Worm (Caenorhabditis elegans) whole organism, L3 larva: Measurements from ENCODE around the gene C50F7.6.

Source experiments
- R02D3.7 ChIP-seq: fragments of 150-350 bp; optimal IDR thresholded peaks from 2 replicates; lab custom pipeline; 2014; ENCODE audit warnings: missing biosample characterization, missing genetic modification characterization
- aly-2 ChIP-seq: fragments of 150-350 bp; optimal IDR thresholded peaks from 2 replicates; lab custom pipeline; 2014; ENCODE audit warnings: missing biosample characterization, missing genetic modification characterization
- ceh-16 ChIP-seq: sonication (generic microtip); optimal IDR thresholded peaks from 2 replicates; lab custom pipeline; 2017; ENCODE audit warnings: missing biosample characterization, missing genetic modification characterization
- ceh-28 ChIP-seq: fragments of 150-350 bp; optimal IDR thresholded peaks from 2 replicates; lab custom pipeline; 2014; ENCODE audit warnings: missing biosample characterization, missing genetic modification reagents, missing genetic modification characterization
- ceh-9 ChIP-seq: sonication (generic microtip); optimal IDR thresholded peaks from 2 replicates; lab custom pipeline; 2018; ENCODE audit warnings: missing biosample characterization, missing genetic modification characterization
- daf-12 ChIP-seq: fragments of 150-350 bp; optimal IDR thresholded peaks from 2 replicates; lab custom pipeline; 2014; ENCODE audit warnings: missing biosample characterization, missing genetic modification reagents, missing genetic modification characterization
- egl-27 ChIP-seq: sonication (generic microtip); optimal IDR thresholded peaks from 4 replicates; lab custom pipeline; 2017; ENCODE audit warnings: missing biosample characterization, missing genetic modification reagents, missing genetic modification characterization
- elt-1 ChIP-seq: fragments of 150-350 bp; optimal IDR thresholded peaks from 2 replicates; lab custom pipeline; 2014; ENCODE audit warnings: missing biosample characterization, missing genetic modification characterization
- elt-2 ChIP-seq: sonication (generic microtip); optimal IDR thresholded peaks from 2 replicates; lab custom pipeline; 2016; ENCODE audit warnings: missing genetic modification reagents, mild to moderate bottlenecking, missing genetic modification characterization, missing compliant biosample characterization
- elt-3 ChIP-seq, 3 experiments: fragments of 150-350 bp in 1 of 3; sonication (generic microtip) in 2 of 3; optimal IDR thresholded peaks; 2 replicates in 2 of 3; 4 replicates in 1 of 3; lab custom pipeline; 2014 to 2017; ENCODE audit warnings: missing biosample characterization in 3 of 3, missing genetic modification characterization in 3 of 3
- fkh-10 ChIP-seq: sonication (generic microtip); optimal IDR thresholded peaks from 2 replicates; lab custom pipeline; 2017; ENCODE audit warnings: missing biosample characterization, missing genetic modification reagents, missing genetic modification characterization
- fos-1 ChIP-seq: fragments of 150-350 bp; optimal IDR thresholded peaks from 2 replicates; lab custom pipeline; 2014; ENCODE audit warnings: missing biosample characterization, missing genetic modification characterization
- hmg-11 ChIP-seq: sonication (generic microtip); optimal IDR thresholded peaks from 2 replicates; lab custom pipeline; 2016; ENCODE audit warnings: missing genetic modification characterization, missing compliant biosample characterization
- jun-1 ChIP-seq: fragments of 150-350 bp; optimal IDR thresholded peaks from 2 replicates; lab custom pipeline; 2014; ENCODE audit warnings: missing biosample characterization, missing genetic modification reagents, missing genetic modification characterization
- lin-15B ChIP-seq: fragments of 150-350 bp; optimal IDR thresholded peaks from 2 replicates; lab custom pipeline; 2014; ENCODE audit warnings: missing biosample characterization, missing genetic modification characterization
- lin-39 ChIP-seq: fragments of 150-350 bp; optimal IDR thresholded peaks from 2 replicates; lab custom pipeline; 2018; ENCODE audit warnings: missing biosample characterization, missing genetic modification reagents, missing genetic modification characterization
- mdl-1 ChIP-seq: fragments of 150-350 bp; optimal IDR thresholded peaks from 2 replicates; lab custom pipeline; 2014; ENCODE audit warnings: missing biosample characterization, missing genetic modification characterization
- mml-1 ChIP-seq: fragments of 150-350 bp; sonication (generic microtip); optimal IDR thresholded peaks from 3 replicates; lab custom pipeline; 2014; ENCODE audit warnings: missing biosample characterization, missing genetic modification characterization
- nfya-1 ChIP-seq: sonication (generic microtip); optimal IDR thresholded peaks from 2 replicates; lab custom pipeline; 2017; ENCODE audit warnings: missing genetic modification characterization, mild to moderate bottlenecking, missing compliant biosample characterization, antibody characterized with exemption, moderate library complexity; ENCODE audit not compliant: insufficient read depth
- nhr-12 ChIP-seq: fragments of 150-350 bp; optimal IDR thresholded peaks from 2 replicates; lab custom pipeline; 2014; ENCODE audit warnings: missing biosample characterization, missing genetic modification characterization
- nhr-23 ChIP-seq: fragments of 150-350 bp; optimal IDR thresholded peaks from 2 replicates; lab custom pipeline; 2014; ENCODE audit warnings: missing biosample characterization, missing genetic modification reagents, missing genetic modification characterization
- nhr-237 ChIP-seq: fragments of 150-350 bp; optimal IDR thresholded peaks from 2 replicates; lab custom pipeline; 2014; ENCODE audit warnings: missing biosample characterization, missing genetic modification characterization
- nhr-25 ChIP-seq: sonication (generic microtip); optimal IDR thresholded peaks from 2 replicates; lab custom pipeline; 2017; ENCODE audit warnings: missing biosample characterization, missing genetic modification characterization
- nhr-43 ChIP-seq: sonication (generic microtip); optimal IDR thresholded peaks from 2 replicates; lab custom pipeline; 2016; ENCODE audit warnings: mild to moderate bottlenecking, missing genetic modification characterization, missing compliant biosample characterization; ENCODE audit not compliant: poor library complexity, severe bottlenecking
- nhr-76 ChIP-seq: fragments of 150-350 bp; sonication (generic microtip); optimal IDR thresholded peaks from 5 replicates; lab custom pipeline; 2014; ENCODE audit warnings: missing biosample characterization, missing genetic modification characterization
- pha-4 ChIP-seq: fragments of 150-350 bp; optimal IDR thresholded peaks from 2 replicates; lab custom pipeline; 2014; ENCODE audit warnings: missing biosample characterization, missing genetic modification reagents, missing genetic modification characterization
- pqm-1 ChIP-seq: fragments of 150-350 bp; optimal IDR thresholded peaks from 2 replicates; lab custom pipeline; 2017; ENCODE audit warnings: missing biosample characterization, missing genetic modification characterization, inconsistent platforms
- sea-2 ChIP-seq: fragments of 150-350 bp; sonication (generic microtip); optimal IDR thresholded peaks from 4 replicates; lab custom pipeline; 2014; ENCODE audit warnings: missing biosample characterization, missing genetic modification reagents, missing genetic modification characterization
- skn-1 ChIP-seq: fragments of 150-350 bp; optimal IDR thresholded peaks from 2 replicates; lab custom pipeline; 2014; ENCODE audit warnings: missing biosample characterization, missing genetic modification characterization
- snpc-4 ChIP-seq: fragments of 150-350 bp; optimal IDR thresholded peaks from 2 replicates; lab custom pipeline; 2014; ENCODE audit warnings: missing biosample characterization, missing genetic modification characterization
- tbx-2 ChIP-seq: sonication (generic microtip); optimal IDR thresholded peaks from 2 replicates; lab custom pipeline; 2016; ENCODE audit warnings: mild to moderate bottlenecking, missing genetic modification characterization, missing compliant biosample characterization
- unc-39 ChIP-seq: sonication (generic microtip); optimal IDR thresholded peaks from 4 replicates; lab custom pipeline; 2017; ENCODE audit warnings: missing biosample characterization, missing genetic modification characterization
- unc-62 ChIP-seq: fragments of 150-350 bp; sonication (generic microtip); optimal IDR thresholded peaks from 4 replicates; lab custom pipeline; 2014; ENCODE audit warnings: missing biosample characterization, missing genetic modification reagents, missing genetic modification characterization
- ztf-11 ChIP-seq: fragments of 150-350 bp; optimal IDR thresholded peaks from 2 replicates; lab custom pipeline; 2014; ENCODE audit warnings: missing biosample characterization, missing genetic modification characterization

The C50F7.6 gene

ce11 chrIV:7759527-7759926 is 36.5 kb upstream of the C50F7.6 start, which contains the start of gene dsb-3:
dsb-3 (minus strand) TSS chrIV:7759627.
- TF ChIP-seq fkh-10 (GFP tag; lab: Kevin White, UChicago) (no peak), pqm-1 (tag; lab: Kevin White, UChicago) (no peak), ceh-16 (tag; lab: Kevin White, UChicago) (no peak), tbx-2 (no peak), elt-1 (tag; lab: Kevin White, UChicago) (no peak), nhr-23 (tag; lab: Kevin White, UChicago) (no peak), snpc-4 (no peak), ceh-9 (no peak), mdl-1 (tag; lab: Kevin White, UChicago) (no peak), aly-2 (no peak)

ce11 chrIV:7757245-7757644 is 34.2 kb upstream of the C50F7.6 start, which contains the start of gene C46A5.4:
C46A5.4 (minus strand) TSS chrIV:7757345.
- TF ChIP-seq sea-2 (GFP tag; lab: Kevin White, UChicago) (no peak), nhr-12 (tag; lab: Kevin White, UChicago) (no peak), ztf-11 (tag; lab: Kevin White, UChicago) (no peak), unc-62 (GFP tag; lab: Kevin White, UChicago) (no peak), nhr-25 (no peak), R02D3.7 (tag; lab: Kevin White, UChicago) (no peak)

ce11 chrIV:7754114-7754513 is 31.1 kb upstream of the C50F7.6 start:
- TF ChIP-seq nhr-23 (tag; lab: Kevin White, UChicago) (no peak), nhr-43 (no peak), hmg-11 (tag; lab: Kevin White, UChicago) (no peak), unc-62 (GFP tag; lab: Kevin White, UChicago) (no peak), tbx-2 (no peak), snpc-4 (no peak), elt-3 (tag; optimal IDR thresholded peaks at IDR 0.05; lab: Kevin White, UChicago) (no peak), ceh-28 (tag; lab: Kevin White, UChicago) (no peak), egl-27 (tag; lab: Kevin White, UChicago) (no peak), aly-2 (no peak), ceh-9 (no peak), skn-1 (no peak)

ce11 chrIV:7753108-7753507 is 30.1 kb upstream of the C50F7.6 start, which contains the start of gene col-14:
col-14 (plus strand) TSS chrIV:7753408.
- TF ChIP-seq nhr-25 (peak; percentile 16), nhr-237 (tag; lab: Kevin White, UChicago) (no peak)

- TF ChIP-seq elt-2 (tag; lab: Kevin White, UChicago) (peak; percentile 88), nfya-1 (tag; lab: Kevin White, UChicago) (no peak), nhr-76 (tag; lab: Kevin White, UChicago) (no peak), daf-12 (tag; lab: Kevin White, UChicago) (no peak), nhr-237 (tag; lab: Kevin White, UChicago) (no peak), fos-1 (tag; lab: Kevin White, UChicago) (no peak), unc-39 (tag; lab: Kevin White, UChicago) (no peak), jun-1 (tag; lab: Kevin White, UChicago) (no peak), hmg-11 (tag; lab: Kevin White, UChicago) (no peak), pha-4 (tag; lab: Kevin White, UChicago) (no peak), ztf-11 (tag; lab: Kevin White, UChicago) (no peak), pqm-1 (tag; lab: Kevin White, UChicago) (peak; percentile 52), nhr-12 (tag; lab: Kevin White, UChicago) (no peak), lin-39 (tag; lab: Kevin White, UChicago) (no peak), R02D3.7 (tag; lab: Kevin White, UChicago) (no peak), tbx-2 (no peak)
Observed at ce11 chrIV:7747838-7748237, 24.8 kb upstream of the C50F7.6 start, which contains the start of gene klo-1. klo-1 (minus strand) TSS chrIV:7748225.

ce11 chrIV:7743539-7743938 is 20.5 kb upstream of the C50F7.6 start, which contains the start of gene npr-35:
npr-35 (plus strand) TSS chrIV:7743839.
- TF ChIP-seq snpc-4 (no peak), ztf-11 (tag; lab: Kevin White, UChicago) (no peak), hmg-11 (tag; lab: Kevin White, UChicago) (no peak), aly-2 (no peak), nhr-237 (tag; lab: Kevin White, UChicago) (no peak), R02D3.7 (tag; lab: Kevin White, UChicago) (no peak), lin-39 (tag; lab: Kevin White, UChicago) (no peak), mml-1 (tag; lab: Kevin White, UChicago) (no peak), lin-15B (tag; lab: Kevin White, UChicago) (no peak), unc-62 (GFP tag; lab: Kevin White, UChicago) (no peak), sea-2 (GFP tag; lab: Kevin White, UChicago) (no peak), nhr-76 (tag; lab: Kevin White, UChicago) (no peak)
- TF ChIP-seq, all 47 proteins: peak for 0
